Fruit fly (Drosophila melanogaster) whole organism, embryonic: ENCODE data around the gene CG31612.
A peak's percentile ranks its signal among the peaks of the same experiment; 100 is the strongest.

Experiments used
- CG12236 ChIP-seq: fragments of 200-800 bp; sonication (Bioruptor generic); optimal IDR thresholded peaks from 2 replicates; lab custom pipeline; 2016; ENCODE audit warnings: missing biosample characterization, missing genetic modification characterization
- CG6791 ChIP-seq: fragments of 200-800 bp; sonication (Bioruptor generic); IDR thresholded peaks from 3 replicates; pipeline ENCODE4 v1.3.6; 2022; ENCODE audit warnings: missing biosample characterization, missing genetic modification characterization; ENCODE audit not compliant: partially characterized antibody
- CG9609 ChIP-seq: fragments of 200-800 bp; sonication (Bioruptor generic); optimal IDR thresholded peaks from 3 replicates; lab custom pipeline; 2016; ENCODE audit warnings: missing biosample characterization, missing genetic modification characterization
- Elba2 ChIP-seq: fragments of 200-800 bp; sonication (Bioruptor generic); optimal IDR thresholded peaks from 3 replicates; lab custom pipeline; 2016; ENCODE audit warnings: missing biosample characterization, missing genetic modification characterization
- Oaz ChIP-seq: fragments of 200-800 bp; sonication (Bioruptor generic); IDR thresholded peaks from 2 replicates; pipeline ENCODE4 v1.3.6; 2022; ENCODE audit warnings: missing biosample characterization, missing genetic modification characterization

dm6 chr2L:21794547-21795341, 503 bp downstream of the CG31612 start:
- TF ChIP-seq Oaz = peak; percentile 96
- no peak for TF ChIP-seq CG6791 (GFP tag; lab: Robert Waterston, UW)
- TF ChIP-seq Elba2 (GFP tag; lab: Kevin White, UChicago) = peak; percentile 85
- TF ChIP-seq CG9609 (GFP tag; lab: Kevin White, UChicago) = peak; percentile 96
- TF ChIP-seq CG12236 (GFP tag; lab: Kevin White, UChicago) = peak; percentile 95
